Fruit fly (Drosophila melanogaster) whole organism, embryonic: ENCODE measurements around the gene Nepl4.

Source experiments
- Adf1 ChIP-seq: fragments of 200-800 bp; sonication (Bioruptor generic); IDR thresholded peaks from 2 replicates; pipeline ENCODE4 v1.3.6; 2022; ENCODE audit warnings: missing biosample characterization, missing genetic modification characterization
- B-H1 ChIP-seq: fragments of 200-800 bp; sonication (Bioruptor generic); IDR thresholded peaks from 3 replicates; pipeline ENCODE4 v1.3.6; 2022; ENCODE audit warnings: missing biosample characterization, missing genetic modification characterization
- CG11695 ChIP-seq: fragments of 200-800 bp; sonication (Bioruptor generic); IDR thresholded peaks from 3 replicates; pipeline ENCODE4 v1.3.6; 2022; ENCODE audit warnings: missing biosample characterization, missing genetic modification characterization
- CG12071 ChIP-seq: fragments of 200-800 bp; sonication (Bioruptor generic); optimal IDR thresholded peaks from 3 replicates; lab custom pipeline; 2018; ENCODE audit warnings: missing biosample characterization, mild to moderate bottlenecking, missing genetic modification characterization
- CG14860 ChIP-seq: fragments of 200-800 bp; sonication (Bioruptor generic); IDR thresholded peaks from 3 replicates; pipeline ENCODE4 v1.3.6; 2022; ENCODE audit warnings: missing biosample characterization, missing genetic modification characterization; ENCODE audit not compliant: partially characterized antibody
- CG17385 ChIP-seq: fragments of 200-800 bp; sonication (Bioruptor generic); optimal IDR thresholded peaks from 3 replicates; lab custom pipeline; 2018; ENCODE audit warnings: missing biosample characterization, mild to moderate bottlenecking, missing genetic modification characterization
- CG18011 ChIP-seq: fragments of 200-800 bp; sonication (Bioruptor generic); optimal IDR thresholded peaks from 2 replicates; lab custom pipeline; 2017; ENCODE audit warnings: missing biosample characterization, missing genetic modification characterization, mild to moderate bottlenecking, moderate library complexity, missing genotype
- CG18476 ChIP-seq: fragments of 200-800 bp; sonication (Bioruptor generic); optimal IDR thresholded peaks from 2 replicates; lab custom pipeline; 2016; ENCODE audit warnings: missing biosample characterization, mild to moderate bottlenecking, missing genetic modification characterization
- CG18599 ChIP-seq: fragments of 200-800 bp; sonication (Bioruptor generic); optimal IDR thresholded peaks from 3 replicates; lab custom pipeline; 2017; ENCODE audit warnings: missing biosample characterization, missing genetic modification characterization, mild to moderate bottlenecking, moderate library complexity, missing genetic modification reagents
- CG18764 ChIP-seq: fragments of 200-800 bp; sonication (Bioruptor generic); optimal IDR thresholded peaks from 3 replicates; lab custom pipeline; 2016; ENCODE audit warnings: missing biosample characterization, missing genetic modification characterization
- CG4707 ChIP-seq: fragments of 200-800 bp; sonication (Bioruptor generic); optimal IDR thresholded peaks from 2 replicates; lab custom pipeline; 2018; ENCODE audit warnings: missing biosample characterization, mild to moderate bottlenecking, missing genetic modification characterization, moderate library complexity
- CG7963 ChIP-seq: fragments of 200-800 bp; sonication (Bioruptor generic); IDR thresholded peaks from 3 replicates; pipeline ENCODE4 v1.3.6; 2022; ENCODE audit warnings: missing biosample characterization, missing genetic modification characterization; ENCODE audit not compliant: partially characterized antibody
- CG7987 ChIP-seq: fragments of 200-800 bp; sonication (Bioruptor generic); optimal IDR thresholded peaks from 2 replicates; lab custom pipeline; 2018; ENCODE audit warnings: missing biosample characterization, mild to moderate bottlenecking, missing genetic modification characterization, moderate library complexity
- CG8290 ChIP-seq, 3 experiments: fragments of 200-800 bp; sonication (Bioruptor generic); optimal IDR thresholded peaks; 2 replicates each; lab custom pipeline; 2016 to 2019; ENCODE audit warnings: missing biosample characterization in 3 of 3, missing genetic modification characterization in 3 of 3, mild to moderate bottlenecking in 2 of 3, moderate library complexity in 1 of 3
- CG8765 ChIP-seq: fragments of 200-800 bp; sonication (Bioruptor generic); IDR thresholded peaks from 2 replicates; pipeline ENCODE4 v1.3.6; 2022; ENCODE audit warnings: missing biosample characterization, missing genetic modification characterization
- CG9609 ChIP-seq: fragments of 200-800 bp; sonication (Bioruptor generic); optimal IDR thresholded peaks from 3 replicates; lab custom pipeline; 2016; ENCODE audit warnings: missing biosample characterization, missing genetic modification characterization
- CHES-1-like ChIP-seq: fragments of 200-800 bp; sonication (Bioruptor generic); optimal IDR thresholded peaks from 2 replicates; lab custom pipeline; 2016; ENCODE audit warnings: missing biosample characterization, missing genetic modification characterization
- E2f2 ChIP-seq: fragments of 200-800 bp; sonication (Bioruptor generic); IDR thresholded peaks from 2 replicates; pipeline ENCODE4 v1.3.6; 2022; ENCODE audit warnings: missing biosample characterization, missing genetic modification characterization
- Hey ChIP-seq: fragments of 200-800 bp; sonication (Bioruptor generic); optimal IDR thresholded peaks from 3 replicates; lab custom pipeline; 2018; ENCODE audit warnings: missing biosample characterization, mild to moderate bottlenecking, missing genetic modification characterization
- Lhr ChIP-seq: fragments of 200-800 bp; sonication (Bioruptor generic); optimal IDR thresholded peaks from 3 replicates; lab custom pipeline; 2017; ENCODE audit warnings: mild to moderate bottlenecking, missing biosample characterization, missing genetic modification reagents, missing genetic modification characterization
- Meics ChIP-seq: fragments of 200-800 bp; sonication (Bioruptor generic); optimal IDR thresholded peaks from 2 replicates; lab custom pipeline; 2017; ENCODE audit warnings: missing biosample characterization, mild to moderate bottlenecking, missing genetic modification characterization
- NC2α ChIP-seq: fragments of 200-800 bp; sonication (Bioruptor generic); optimal IDR thresholded peaks from 2 replicates; lab custom pipeline; 2016; ENCODE audit warnings: missing biosample characterization, missing genetic modification characterization
- Nf-YB ChIP-seq: fragments of 200-800 bp; sonication (Bioruptor generic); optimal IDR thresholded peaks from 3 replicates; lab custom pipeline; 2019; ENCODE audit warnings: missing biosample characterization, mild to moderate bottlenecking, missing genetic modification characterization, moderate library complexity
- PHDP ChIP-seq: fragments of 200-800 bp; sonication (Bioruptor generic); optimal IDR thresholded peaks from 3 replicates; lab custom pipeline; 2018; ENCODE audit warnings: missing biosample characterization, mild to moderate bottlenecking, missing genetic modification characterization, moderate library complexity
- Sin3A ChIP-seq: fragments of >200 bp; optimal IDR thresholded peaks from 2 replicates; lab custom pipeline; 2018
- Sry-β ChIP-seq: fragments of 200-800 bp; sonication (Bioruptor generic); optimal IDR thresholded peaks from 2 replicates; lab custom pipeline; 2018; ENCODE audit warnings: missing biosample characterization, mild to moderate bottlenecking, missing genetic modification characterization, moderate library complexity
- TFAM ChIP-seq: fragments of 200-800 bp; sonication (Bioruptor generic); optimal IDR thresholded peaks from 2 replicates; lab custom pipeline; 2017; ENCODE audit warnings: missing biosample characterization, missing genetic modification characterization, inconsistent platforms
- Vsx1 ChIP-seq: fragments of 200-800 bp; sonication (Bioruptor generic); optimal IDR thresholded peaks from 2 replicates; lab custom pipeline; 2017; ENCODE audit warnings: missing biosample characterization, mild to moderate bottlenecking, missing genetic modification characterization, missing genetic modification reagents
- ab ChIP-seq: fragments of 200-800 bp; sonication (Bioruptor generic); optimal IDR thresholded peaks from 2 replicates; lab custom pipeline; 2016; ENCODE audit warnings: missing biosample characterization, missing genetic modification characterization
- al ChIP-seq: fragments of 200-800 bp; sonication (Bioruptor generic); IDR thresholded peaks from 2 replicates; pipeline ENCODE4 v1.3.6; 2022; ENCODE audit warnings: missing biosample characterization, missing genetic modification characterization
- bab2 ChIP-seq: fragments of 200-800 bp; sonication (Bioruptor generic); optimal IDR thresholded peaks from 2 replicates; lab custom pipeline; 2016; ENCODE audit warnings: missing biosample characterization, missing genetic modification characterization
- cad ChIP-seq: fragments of >200 bp; optimal IDR thresholded peaks from 2 replicates; lab custom pipeline; 2017; ENCODE audit warnings: missing biosample characterization, missing genetic modification characterization
- crol ChIP-seq: fragments of 200-800 bp; sonication (Bioruptor generic); IDR thresholded peaks from 2 replicates; pipeline ENCODE4 v1.3.6; 2022; ENCODE audit warnings: missing biosample characterization, missing genetic modification characterization
- exex ChIP-seq: fragments of 200-800 bp; sonication (Bioruptor generic); optimal IDR thresholded peaks from 4 replicates; lab custom pipeline; 2018; ENCODE audit warnings: missing biosample characterization, mild to moderate bottlenecking, missing genetic modification characterization, moderate library complexity
- fd64A ChIP-seq: fragments of 200-800 bp; sonication (Bioruptor generic); optimal IDR thresholded peaks from 3 replicates; lab custom pipeline; 2018; ENCODE audit warnings: missing biosample characterization, mild to moderate bottlenecking, missing genetic modification characterization
- ftz-f1 ChIP-seq: fragments of 200-800 bp; sonication (Bioruptor generic); optimal IDR thresholded peaks from 2 replicates; lab custom pipeline; 2016; ENCODE audit warnings: missing biosample characterization, missing genetic modification characterization
- gce ChIP-seq: fragments of 200-800 bp; sonication (Bioruptor generic); IDR thresholded peaks from 3 replicates; pipeline ENCODE4 v1.3.6; 2022; ENCODE audit warnings: missing biosample characterization, missing genetic modification characterization
- gem ChIP-seq: fragments of 200-800 bp; sonication (Bioruptor generic); optimal IDR thresholded peaks from 2 replicates; lab custom pipeline; 2019; ENCODE audit warnings: missing biosample characterization, mild to moderate bottlenecking, missing genetic modification characterization, moderate library complexity
- hkb ChIP-seq, 2 experiments: fragments of 200-800 bp in 1 of 2; fragments of >200 bp in 1 of 2; sonication (Bioruptor generic) in 1 of 2; IDR thresholded peaks in 1 of 2; optimal IDR thresholded peaks in 1 of 2; 2 replicates each; pipeline versions ENCODE4 v1.3.6 to Lab custom; 2017 to 2022; ENCODE audit warnings: missing biosample characterization in 1 of 2, missing genetic modification characterization in 1 of 2
- lilli ChIP-seq: fragments of 200-800 bp; sonication (Bioruptor generic); optimal IDR thresholded peaks from 3 replicates; lab custom pipeline; 2016; ENCODE audit warnings: missing biosample characterization, missing genetic modification characterization
- mam ChIP-seq: fragments of 200-800 bp; sonication (Bioruptor generic); optimal IDR thresholded peaks from 3 replicates; lab custom pipeline; 2016; ENCODE audit warnings: missing biosample characterization, missing genetic modification characterization
- pfk ChIP-seq: fragments of 200-800 bp; sonication (Bioruptor generic); optimal IDR thresholded peaks from 2 replicates; lab custom pipeline; 2018; ENCODE audit warnings: missing biosample characterization, mild to moderate bottlenecking, missing genetic modification characterization, moderate library complexity
- pros ChIP-seq: fragments of 200-800 bp; sonication (Bioruptor generic); optimal IDR thresholded peaks from 3 replicates; lab custom pipeline; 2019; ENCODE audit warnings: missing biosample characterization, mild to moderate bottlenecking, missing genetic modification characterization, moderate library complexity
- pzg ChIP-seq: fragments of 200-800 bp; sonication (Bioruptor generic); optimal IDR thresholded peaks from 3 replicates; lab custom pipeline; 2018; ENCODE audit warnings: missing biosample characterization, mild to moderate bottlenecking, missing genetic modification characterization, moderate library complexity
- so ChIP-seq: fragments of 200-800 bp; sonication (Bioruptor generic); IDR thresholded peaks from 3 replicates; pipeline ENCODE4 v1.3.6; 2022; ENCODE audit warnings: missing biosample characterization, missing genetic modification characterization
- twi ChIP-seq: fragments of 200-800 bp; optimal IDR thresholded peaks from 2 replicates; lab custom pipeline; 2019; ENCODE audit warnings: missing biosample characterization, mild to moderate bottlenecking, missing genetic modification characterization, moderate library complexity
- unc-4 ChIP-seq: fragments of 200-800 bp; sonication (Bioruptor generic); IDR thresholded peaks from 2 replicates; pipeline ENCODE4 v1.3.6; 2022; ENCODE audit warnings: missing biosample characterization, missing genetic modification characterization; ENCODE audit not compliant: partially characterized antibody
- usp ChIP-seq: fragments of >200 bp; optimal IDR thresholded peaks from 2 replicates; lab custom pipeline; 2017; ENCODE audit warnings: missing biosample characterization, missing genetic modification characterization
- zfh2 ChIP-seq: fragments of 200-800 bp; sonication (Bioruptor generic); optimal IDR thresholded peaks from 2 replicates; lab custom pipeline; 2016; ENCODE audit warnings: missing biosample characterization, missing genetic modification characterization

The Nepl4 gene

dm6 chr2L:6338367-6338975 is 29.2 kb upstream of the Nepl4 start, which contains the start of the genes Pez and Cpr (continued):
- TF ChIP-seq pfk (GFP tag; lab: Kevin White, UChicago): peak; percentile 1
- no peak for TF ChIP-seq gem (tag; lab: Kevin White, UChicago)
- TF ChIP-seq al: peak; percentile 10; the same call in 1 of the 2 replicates
- no peak for TF ChIP-seq CG12071 (GFP tag; lab: Kevin White, UChicago)
- peak; percentile 15; the same call in 2 of the 3 replicates for TF ChIP-seq B-H1
- peak; percentile 77 for TF ChIP-seq CG14860 (GFP tag; lab: Robert Waterston, UW)
- TF ChIP-seq CG7963: peak; percentile 79
- peak; percentile 70 for TF ChIP-seq unc-4 (GFP tag; lab: Robert Waterston, UW)
- no peak for TF ChIP-seq TFAM
- peak; percentile 37; the same call in 1 of the 2 replicates for TF ChIP-seq CG8765
- peak; percentile 58 for TF ChIP-seq E2f2 (GFP tag; lab: Robert Waterston, UW)
- peak; percentile 39 for TF ChIP-seq lilli (GFP tag; lab: Kevin White, UChicago)
- TF ChIP-seq fd64A (GFP tag; lab: Kevin White, UChicago): no peak
- TF ChIP-seq usp: no peak
- peak; percentile 4 for TF ChIP-seq PHDP (tag; lab: Kevin White, UChicago)
- TF ChIP-seq mam (GFP tag; lab: Kevin White, UChicago): peak; percentile 35
- TF ChIP-seq CG11695 (GFP tag; lab: Robert Waterston, UW): no peak
- TF ChIP-seq cad (GFP tag; lab: Kevin White, UChicago): no peak
- peak; percentile 24 for TF ChIP-seq exex
- TF ChIP-seq Nf-YB (GFP tag; lab: Kevin White, UChicago): no peak
- TF ChIP-seq NC2α: peak; percentile 10
- peak; percentile 92 for TF ChIP-seq pzg (GFP tag; lab: Kevin White, UChicago)
- peak; percentile 61; the same call in 1 of the 3 replicates for TF ChIP-seq so (GFP tag; lab: Robert Waterston, UW)
- no peak for TF ChIP-seq ftz-f1 (GFP tag; lab: Kevin White, UChicago)
- no peak for TF ChIP-seq Hey
- TF ChIP-seq bab2 (GFP tag; lab: Kevin White, UChicago): peak; percentile 20
- TF ChIP-seq CG17385 (GFP tag; lab: Kevin White, UChicago): no peak
- TF ChIP-seq CG9609 (GFP tag; lab: Kevin White, UChicago): no peak
- TF ChIP-seq CG7987: peak; percentile 43
- no peak for TF ChIP-seq CHES-1-like (GFP tag; lab: Kevin White, UChicago)
- TF ChIP-seq Lhr (GFP tag; lab: Kevin White, UChicago): peak; percentile 92
- TF ChIP-seq zfh2 (GFP tag; lab: Kevin White, UChicago): peak; percentile 52
- TF ChIP-seq Sin3A: peak; percentile 5
- no peak for TF ChIP-seq ab (GFP tag; lab: Kevin White, UChicago)
- no peak for TF ChIP-seq CG18011 (GFP tag; lab: Kevin White, UChicago)
- TF ChIP-seq pros (GFP tag; lab: Kevin White, UChicago): no peak
- peak; percentile 25 for TF ChIP-seq CG18476
- TF ChIP-seq crol: peak; percentile 76
- peak; percentile 24 for TF ChIP-seq CG18599
- peak; percentile 48 for TF ChIP-seq CG8290 (GFP tag; optimal IDR thresholded peaks at IDR 0.05; lab: Kevin White, UChicago)
- TF ChIP-seq CG8290 (tag; optimal IDR thresholded peaks at IDR 0.05; lab: Kevin White, UChicago): peak; percentile 28 to 90
- TF ChIP-seq twi (tag; lab: Kevin White, UChicago): no peak
- TF ChIP-seq Vsx1 (GFP tag; lab: Kevin White, UChicago): no peak
- TF ChIP-seq hkb (optimal IDR thresholded peaks at IDR 0.05; lab: Kevin White, UChicago): peak; percentile 42
- TF ChIP-seq hkb (GFP tag; IDR thresholded peaks at IDR 0.05; lab: Robert Waterston, UW): peak; percentile 20
- TF ChIP-seq CG4707 (GFP tag; lab: Kevin White, UChicago): no peak
- TF ChIP-seq CG18764: peak; percentile 25
- no peak for TF ChIP-seq gce (GFP tag; lab: Robert Waterston, UW)
- peak; percentile 15; the same call in 1 of the 2 replicates for TF ChIP-seq Adf1 (GFP tag; lab: Robert Waterston, UW)
- peak; percentile 59 for TF ChIP-seq Meics (GFP tag; lab: Kevin White, UChicago)
- no peak for TF ChIP-seq Sry-β (GFP tag; lab: Kevin White, UChicago)
